Fruit fly (Drosophila melanogaster) ovary, adult (tissue): ENCODE measurements around the gene CG43346.

Experiments
- CG17801 ChIP-seq: fragments of 200-800 bp; optimal IDR thresholded peaks from 2 replicates; lab custom pipeline; 2019; ENCODE audit warnings: missing biosample characterization, mild to moderate bottlenecking, missing genetic modification characterization, moderate library complexity; ENCODE audit not compliant: partially characterized antibody

The CG43346 gene

DNA sequence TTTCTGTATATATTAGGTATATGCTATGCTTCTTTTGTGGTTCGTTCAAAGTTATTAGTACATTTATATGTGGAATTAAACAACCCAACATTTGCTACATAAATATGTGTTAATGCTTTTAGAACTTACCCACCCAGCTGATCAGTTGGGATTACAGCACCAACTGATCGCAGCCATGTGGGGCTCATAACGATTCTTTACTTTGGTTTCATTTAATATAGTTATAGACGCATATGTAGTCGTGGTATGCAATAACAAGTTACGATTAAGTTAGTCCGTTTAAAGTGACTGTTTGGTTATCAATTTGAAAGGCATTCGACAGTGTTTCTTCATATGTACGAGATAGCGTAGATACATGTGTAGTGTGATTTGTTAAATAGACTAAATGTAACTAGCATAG is 32.6 kb downstream of the CG43346 start:
- TF ChIP-seq CG17801 (GFP tag; lab: Kevin White, UChicago): no peak
